Worm (Caenorhabditis elegans) whole organism, mixed stage, embryonic: ENCODE results near the gene T27E7.4.

ENCODE experiments used
- M03D4.4 ChIP-seq: sonication (generic microtip); optimal IDR thresholded peaks from 2 replicates; lab custom pipeline; 2017; ENCODE audit warnings: mild to moderate bottlenecking, missing genetic modification characterization, missing compliant biosample characterization
- bed-3 ChIP-seq: fragments of 200-800 bp; sonication (Bioruptor generic); optimal IDR thresholded peaks from 3 replicates; lab custom pipeline; 2018; ENCODE audit warnings: mild to moderate bottlenecking, missing genetic modification characterization, moderate library complexity, missing compliant biosample characterization
- blmp-1 ChIP-seq: fragments of 150-350 bp; optimal IDR thresholded peaks from 2 replicates; lab custom pipeline; 2014; ENCODE audit warnings: missing biosample characterization, missing genetic modification characterization
- ceh-39 ChIP-seq: fragments of 150-350 bp; optimal IDR thresholded peaks from 2 replicates; lab custom pipeline; 2014; ENCODE audit warnings: missing biosample characterization, missing genetic modification characterization
- ceh-43 ChIP-seq: fragments of 200-800 bp; sonication (Bioruptor generic); optimal IDR thresholded peaks from 2 replicates; lab custom pipeline; 2018; ENCODE audit warnings: mild to moderate bottlenecking, missing genetic modification characterization, moderate library complexity, missing compliant biosample characterization
- ceh-83 ChIP-seq: fragments of 200-800 bp; sonication (Bioruptor generic); optimal IDR thresholded peaks from 2 replicates; lab custom pipeline; 2018; ENCODE audit warnings: mild to moderate bottlenecking, missing genetic modification characterization, missing compliant biosample characterization
- ces-1 ChIP-seq: fragments of 150-350 bp; optimal IDR thresholded peaks from 2 replicates; lab custom pipeline; 2014; ENCODE audit warnings: missing biosample characterization, missing genetic modification reagents, missing genetic modification characterization
- cnd-1 ChIP-seq: fragments of 200-800 bp; sonication (Bioruptor generic); optimal IDR thresholded peaks from 2 replicates; lab custom pipeline; 2018; ENCODE audit warnings: mild to moderate bottlenecking, missing genetic modification characterization, missing compliant biosample characterization
- drap-1 ChIP-seq: fragments of 200-800 bp; sonication (Bioruptor generic); optimal IDR thresholded peaks from 3 replicates; lab custom pipeline; 2018; ENCODE audit warnings: mild to moderate bottlenecking, missing genetic modification characterization, missing compliant biosample characterization
- elt-1 ChIP-seq: sonication (generic microtip); optimal IDR thresholded peaks from 2 replicates; lab custom pipeline; 2017; ENCODE audit warnings: missing genetic modification characterization, mild to moderate bottlenecking, missing compliant biosample characterization, antibody characterized with exemption, moderate library complexity, borderline replicate concordance; ENCODE audit not compliant: insufficient read depth
- elt-3 ChIP-seq: fragments of 150-350 bp; optimal IDR thresholded peaks from 2 replicates; lab custom pipeline; 2014; ENCODE audit warnings: missing biosample characterization, missing genetic modification characterization
- flh-1 ChIP-seq: fragments of 200-800 bp; sonication (Bioruptor generic); optimal IDR thresholded peaks from 2 replicates; lab custom pipeline; 2018; ENCODE audit warnings: mild to moderate bottlenecking, missing genetic modification characterization, moderate library complexity, missing compliant biosample characterization
- hlh-1 ChIP-seq: fragments of 150-350 bp; optimal IDR thresholded peaks from 2 replicates; lab custom pipeline; 2014; ENCODE audit warnings: missing biosample characterization, missing genetic modification reagents, missing genetic modification characterization
- lin-13 ChIP-seq: fragments of 150-350 bp; optimal IDR thresholded peaks from 2 replicates; lab custom pipeline; 2014; ENCODE audit warnings: missing biosample characterization, missing genetic modification characterization
- lin-32 ChIP-seq: fragments of 200-800 bp; sonication (Bioruptor generic); optimal IDR thresholded peaks from 2 replicates; lab custom pipeline; 2018; ENCODE audit warnings: mild to moderate bottlenecking, missing genetic modification characterization, missing compliant biosample characterization
- lsy-2 ChIP-seq: fragments of 150-350 bp; optimal IDR thresholded peaks from 2 replicates; lab custom pipeline; 2014; ENCODE audit warnings: missing biosample characterization, missing genetic modification characterization
- mab-5 ChIP-seq: fragments of 150-350 bp; optimal IDR thresholded peaks from 2 replicates; lab custom pipeline; 2014; ENCODE audit warnings: missing biosample characterization, missing genetic modification characterization
- mls-2 ChIP-seq: sonication (generic microtip); optimal IDR thresholded peaks from 2 replicates; lab custom pipeline; 2016; ENCODE audit warnings: mild to moderate bottlenecking, missing genetic modification characterization, moderate library complexity, missing compliant biosample characterization
- nhr-12 ChIP-seq: fragments of 150-350 bp; optimal IDR thresholded peaks from 2 replicates; lab custom pipeline; 2014; ENCODE audit warnings: missing biosample characterization, missing genetic modification characterization
- nhr-2 ChIP-seq: fragments of 150-350 bp; optimal IDR thresholded peaks from 2 replicates; lab custom pipeline; 2014; ENCODE audit warnings: missing biosample characterization, missing genetic modification characterization
- nhr-237 ChIP-seq: fragments of 150-350 bp; optimal IDR thresholded peaks from 2 replicates; lab custom pipeline; 2014; ENCODE audit warnings: missing biosample characterization, missing genetic modification characterization
- nhr-76 ChIP-seq: sonication (generic microtip); optimal IDR thresholded peaks from 2 replicates; lab custom pipeline; 2017; ENCODE audit warnings: missing biosample characterization, missing genetic modification characterization
- pha-4 ChIP-seq: fragments of 150-350 bp; optimal IDR thresholded peaks from 2 replicates; lab custom pipeline; 2018; ENCODE audit warnings: missing biosample characterization, missing genetic modification reagents, missing genetic modification characterization
- sem-2 ChIP-seq: fragments of 200-800 bp; sonication (Bioruptor generic); optimal IDR thresholded peaks from 2 replicates; lab custom pipeline; 2018; ENCODE audit warnings: mild to moderate bottlenecking, missing genetic modification characterization, missing compliant biosample characterization
- snpc-4 ChIP-seq: fragments of 150-350 bp; optimal IDR thresholded peaks from 2 replicates; lab custom pipeline; 2014; ENCODE audit warnings: missing biosample characterization, missing genetic modification characterization
- sptf-1 ChIP-seq: sonication (generic microtip); optimal IDR thresholded peaks from 2 replicates; lab custom pipeline; 2017; ENCODE audit warnings: mild to moderate bottlenecking, missing genetic modification characterization, moderate library complexity, missing compliant biosample characterization
- tbx-8 ChIP-seq: fragments of 200-800 bp; sonication (Bioruptor generic); optimal IDR thresholded peaks from 2 replicates; lab custom pipeline; 2018; ENCODE audit warnings: mild to moderate bottlenecking, missing genetic modification characterization, moderate library complexity, missing compliant biosample characterization
- unc-120 ChIP-seq: sonication (generic microtip); optimal IDR thresholded peaks from 2 replicates; lab custom pipeline; 2017; ENCODE audit warnings: missing genetic modification characterization, missing compliant biosample characterization; ENCODE audit not compliant: poor library complexity, severe bottlenecking
- unc-39 ChIP-seq: fragments of 150-350 bp; optimal IDR thresholded peaks from 2 replicates; lab custom pipeline; 2014; ENCODE audit warnings: missing biosample characterization, missing genetic modification characterization
- unc-62 ChIP-seq: fragments of 150-350 bp; optimal IDR thresholded peaks from 2 replicates; lab custom pipeline; 2014; ENCODE audit warnings: missing biosample characterization, missing genetic modification reagents, missing genetic modification characterization
- zip-8 ChIP-seq: fragments of 150-350 bp; optimal IDR thresholded peaks from 2 replicates; lab custom pipeline; 2014; ENCODE audit warnings: missing biosample characterization, missing genetic modification characterization
- ztf-11 ChIP-seq: fragments of 150-350 bp; optimal IDR thresholded peaks from 2 replicates; lab custom pipeline; 2014; ENCODE audit warnings: missing biosample characterization, missing genetic modification characterization

The T27E7.4 gene

ce11 chrIV:14574282-14574869 lies 39.5 kb upstream of the T27E7.4 start, which contains the start of the genes Y57G11B.3 and Y57G11B.5:
TSS of gene Y57G11B.3 (minus strand) at chrIV:14574382.
TSS of gene Y57G11B.5 (plus strand) at chrIV:14574819.
- no peak for TF ChIP-seq M03D4.4 (tag; lab: Kevin White, UChicago)
- TF ChIP-seq cnd-1 (tag; lab: Kevin White, UChicago): no peak
- TF ChIP-seq hlh-1 (tag; lab: Kevin White, UChicago): no peak
- no peak for TF ChIP-seq elt-1
- TF ChIP-seq mls-2: no peak
- TF ChIP-seq nhr-76: no peak
- TF ChIP-seq unc-62 (GFP tag; lab: Kevin White, UChicago): no peak
- TF ChIP-seq bed-3: no peak
- no peak for TF ChIP-seq ces-1 (GFP tag; lab: Kevin White, UChicago)
- no peak for TF ChIP-seq sptf-1 (tag; lab: Kevin White, UChicago)
- no peak for TF ChIP-seq tbx-8 (GFP tag; lab: Kevin White, UChicago)
- TF ChIP-seq nhr-2 (tag; lab: Kevin White, UChicago): no peak
- TF ChIP-seq lsy-2 (tag; lab: Kevin White, UChicago): no peak
- TF ChIP-seq ztf-11 (tag; lab: Kevin White, UChicago): no peak
- no peak for TF ChIP-seq zip-8 (tag; lab: Kevin White, UChicago)
- no peak for TF ChIP-seq snpc-4 (tag; lab: Kevin White, UChicago)
- TF ChIP-seq unc-39: no peak
- no peak for TF ChIP-seq ceh-83
- TF ChIP-seq nhr-12 (tag; lab: Kevin White, UChicago): no peak
- TF ChIP-seq mab-5 (tag; lab: Kevin White, UChicago): no peak
- TF ChIP-seq, all 35 proteins: peak for 0

- TF ChIP-seq tbx-8 (GFP tag; lab: Kevin White, UChicago) (no peak), unc-62 (GFP tag; lab: Kevin White, UChicago) (no peak), bed-3 (no peak), sptf-1 (tag; lab: Kevin White, UChicago) (no peak), unc-120 (tag; lab: Kevin White, UChicago) (no peak), lin-13 (tag; lab: Kevin White, UChicago) (no peak), pha-4 (tag; lab: Kevin White, UChicago) (no peak)
Observed at ce11 chrIV:14573068-14573467, 38.2 kb upstream of the T27E7.4 start.

DNA sequence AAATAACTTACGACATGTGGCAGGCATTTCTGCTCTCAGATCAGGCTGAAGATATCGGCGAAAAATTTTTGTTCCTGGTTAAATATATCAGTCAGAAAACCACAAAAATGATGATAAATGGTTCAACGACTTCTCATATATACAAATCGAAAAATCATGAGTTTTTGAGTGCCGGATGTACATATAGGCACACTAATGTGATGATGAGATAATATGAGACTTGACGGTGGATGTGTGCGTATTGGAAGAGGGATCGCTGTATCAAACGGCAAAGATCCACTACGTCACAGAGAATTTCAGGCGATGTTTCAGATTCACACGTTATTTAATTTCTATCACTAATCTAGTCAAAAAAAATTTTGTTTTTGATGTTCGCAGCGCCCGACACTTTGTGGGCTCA lies 37.7 kb upstream of the T27E7.4 start, which contains the start of gene glb-34:
Gene glb-34, minus strand, starts transcription at position 101 of the 400 bp plus-strand sequence.
- TF ChIP-seq drap-1 (GFP tag; lab: Kevin White, UChicago) (no peak), sem-2 (no peak), unc-120 (tag; lab: Kevin White, UChicago) (no peak), pha-4 (tag; lab: Kevin White, UChicago) (no peak), flh-1 (GFP tag; lab: Kevin White, UChicago) (no peak), nhr-237 (tag; lab: Kevin White, UChicago) (no peak), lsy-2 (tag; lab: Kevin White, UChicago) (no peak), nhr-12 (tag; lab: Kevin White, UChicago) (no peak), M03D4.4 (tag; lab: Kevin White, UChicago) (no peak), nhr-2 (tag; lab: Kevin White, UChicago) (no peak), ceh-39 (tag; lab: Kevin White, UChicago) (no peak), snpc-4 (tag; lab: Kevin White, UChicago) (no peak), blmp-1 (tag; lab: Kevin White, UChicago) (no peak), lin-13 (tag; lab: Kevin White, UChicago) (no peak)
- TF ChIP-seq, all 35 proteins: peak for 0

ce11 chrIV:14571626-14572025 lies 36.8 kb upstream of the T27E7.4 start:
- no peak for TF ChIP-seq drap-1 (GFP tag; lab: Kevin White, UChicago)
- no peak for TF ChIP-seq ceh-39 (tag; lab: Kevin White, UChicago)
- TF ChIP-seq ceh-83: no peak
- TF ChIP-seq mls-2: no peak
- no peak for TF ChIP-seq lin-32 (GFP tag; lab: Kevin White, UChicago)
- TF ChIP-seq M03D4.4 (tag; lab: Kevin White, UChicago): no peak
- TF ChIP-seq nhr-12 (tag; lab: Kevin White, UChicago): no peak
- TF ChIP-seq unc-39: no peak
- TF ChIP-seq bed-3: no peak
- no peak for TF ChIP-seq elt-3 (tag; lab: Kevin White, UChicago)
- TF ChIP-seq elt-1: no peak
- TF ChIP-seq ceh-43 (GFP tag; lab: Kevin White, UChicago): no peak
- TF ChIP-seq sptf-1 (tag; lab: Kevin White, UChicago): no peak
